Fruit fly (Drosophila melanogaster) whole organism, embryonic: Measurements from ENCODE around the gene syd.
A peak's percentile ranks its signal among the peaks of the same experiment; 100 is the strongest.

ENCODE experiments used
- Asciz ChIP-seq: fragments of 200-800 bp; sonication (Bioruptor generic); optimal IDR thresholded peaks from 2 replicates; lab custom pipeline; 2017; ENCODE audit warnings: missing biosample characterization, mild to moderate bottlenecking, missing genetic modification characterization, missing genetic modification reagents
- CG10267 ChIP-seq: fragments of 200-800 bp; sonication (Bioruptor generic); optimal IDR thresholded peaks from 2 replicates; lab custom pipeline; 2018; ENCODE audit warnings: missing biosample characterization, mild to moderate bottlenecking, missing genetic modification characterization, moderate library complexity
- CG10959 ChIP-seq: fragments of 200-800 bp; sonication (Bioruptor generic); IDR thresholded peaks from 2 replicates; pipeline ENCODE4 v1.3.6; 2022; ENCODE audit warnings: missing biosample characterization, missing genetic modification characterization
- CG11723 ChIP-seq: fragments of 200-800 bp; sonication (Bioruptor generic); optimal IDR thresholded peaks from 2 replicates; lab custom pipeline; 2017; ENCODE audit warnings: missing biosample characterization, mild to moderate bottlenecking, missing genetic modification characterization
- CG12659 ChIP-seq: fragments of 200-800 bp; sonication (Bioruptor generic); optimal IDR thresholded peaks from 3 replicates; lab custom pipeline; 2017; ENCODE audit warnings: mild to moderate bottlenecking, missing biosample characterization, missing genetic modification reagents, missing genetic modification characterization
- CG12942 ChIP-seq: fragments of 200-800 bp; sonication (Bioruptor generic); optimal IDR thresholded peaks from 3 replicates; lab custom pipeline; 2016; ENCODE audit warnings: missing biosample characterization, missing genetic modification characterization
- CG14050 ChIP-seq: fragments of 200-800 bp; sonication (Bioruptor generic); IDR thresholded peaks from 3 replicates; pipeline ENCODE4 v1.3.6; 2022; ENCODE audit warnings: missing biosample characterization, missing genetic modification characterization
- CG14860 ChIP-seq: fragments of 200-800 bp; sonication (Bioruptor generic); IDR thresholded peaks from 3 replicates; pipeline ENCODE4 v1.3.6; 2022; ENCODE audit warnings: missing biosample characterization, missing genetic modification characterization; ENCODE audit not compliant: partially characterized antibody
- CG15514 ChIP-seq: fragments of 200-800 bp; sonication (Bioruptor generic); optimal IDR thresholded peaks from 3 replicates; lab custom pipeline; 2017; ENCODE audit warnings: missing biosample characterization, missing genetic modification characterization, mild to moderate bottlenecking, moderate library complexity, missing genetic modification reagents
- CG17361 ChIP-seq: fragments of 200-800 bp; sonication (Bioruptor generic); IDR thresholded peaks from 3 replicates; pipeline ENCODE4 v1.3.6; 2022; ENCODE audit warnings: missing biosample characterization, missing genetic modification characterization
- CG17385 ChIP-seq: fragments of 200-800 bp; sonication (Bioruptor generic); optimal IDR thresholded peaks from 3 replicates; lab custom pipeline; 2018; ENCODE audit warnings: missing biosample characterization, mild to moderate bottlenecking, missing genetic modification characterization
- CG2120 ChIP-seq: fragments of 200-800 bp; sonication (Bioruptor generic); optimal IDR thresholded peaks from 3 replicates; lab custom pipeline; 2016; ENCODE audit warnings: missing biosample characterization, missing genetic modification characterization
- CG4282 ChIP-seq: fragments of 200-800 bp; sonication (Bioruptor generic); optimal IDR thresholded peaks from 2 replicates; lab custom pipeline; 2016; ENCODE audit warnings: missing biosample characterization, missing genetic modification characterization
- CG4360 ChIP-seq: fragments of 200-800 bp; sonication (Bioruptor generic); IDR thresholded peaks from 2 replicates; pipeline ENCODE4 v1.3.6; 2022; ENCODE audit warnings: missing biosample characterization, missing genetic modification characterization
- CG43689 ChIP-seq: fragments of 200-800 bp; sonication (Bioruptor generic); IDR thresholded peaks from 2 replicates; pipeline ENCODE4 v1.3.6; 2022; ENCODE audit warnings: missing biosample characterization, missing genetic modification characterization
- CG4854 ChIP-seq: fragments of 200-800 bp; sonication (Bioruptor generic); optimal IDR thresholded peaks from 2 replicates; lab custom pipeline; 2016; ENCODE audit warnings: missing biosample characterization, missing genetic modification characterization, inconsistent platforms
- CG6175 ChIP-seq: fragments of 200-800 bp; sonication (Bioruptor generic); IDR thresholded peaks from 3 replicates; pipeline ENCODE4 v1.3.6; 2022; ENCODE audit warnings: missing biosample characterization, missing genetic modification characterization
- CG6813 ChIP-seq: fragments of 200-800 bp; sonication (Bioruptor generic); optimal IDR thresholded peaks from 2 replicates; lab custom pipeline; 2017; ENCODE audit warnings: missing biosample characterization, missing genetic modification characterization, mild to moderate bottlenecking, moderate library complexity, missing genetic modification reagents
- CG7556 ChIP-seq: fragments of 200-800 bp; sonication (Bioruptor generic); optimal IDR thresholded peaks from 2 replicates; lab custom pipeline; 2017; ENCODE audit warnings: missing biosample characterization, mild to moderate bottlenecking, missing genetic modification characterization
- CG7786 ChIP-seq: fragments of 200-800 bp; sonication (Bioruptor generic); optimal IDR thresholded peaks from 2 replicates; lab custom pipeline; 2016; ENCODE audit warnings: missing biosample characterization, missing genetic modification characterization
- CG8089 ChIP-seq: fragments of 200-800 bp; sonication (Bioruptor generic); optimal IDR thresholded peaks from 3 replicates; lab custom pipeline; 2016; ENCODE audit warnings: missing biosample characterization, missing genetic modification characterization
- CG9817 ChIP-seq: fragments of 200-800 bp; sonication (Bioruptor generic); optimal IDR thresholded peaks from 2 replicates; lab custom pipeline; 2018; ENCODE audit warnings: missing biosample characterization, mild to moderate bottlenecking, missing genetic modification characterization, moderate library complexity
- CTCF ChIP-seq: fragments of 200-800 bp; sonication (Bioruptor generic); optimal IDR thresholded peaks from 2 replicates; lab custom pipeline; 2017; ENCODE audit warnings: missing biosample characterization, mild to moderate bottlenecking, missing genetic modification characterization, moderate library complexity
- Dip2 ChIP-seq: fragments of 200-800 bp; sonication (Bioruptor generic); IDR thresholded peaks from 2 replicates; pipeline ENCODE4 v1.3.6; 2022; ENCODE audit warnings: missing biosample characterization, missing genetic modification characterization
- E2f2 ChIP-seq: fragments of 200-800 bp; sonication (Bioruptor generic); IDR thresholded peaks from 2 replicates; pipeline ENCODE4 v1.3.6; 2022; ENCODE audit warnings: missing biosample characterization, missing genetic modification characterization
- Elba2 ChIP-seq: fragments of 200-800 bp; sonication (Bioruptor generic); optimal IDR thresholded peaks from 3 replicates; lab custom pipeline; 2016; ENCODE audit warnings: missing biosample characterization, missing genetic modification characterization
- HHEX ChIP-seq: fragments of 200-800 bp; sonication (Bioruptor generic); optimal IDR thresholded peaks from 3 replicates; lab custom pipeline; 2017; ENCODE audit warnings: missing biosample characterization, mild to moderate bottlenecking, missing genetic modification characterization, missing genetic modification reagents
- HmgD ChIP-seq: fragments of 200-800 bp; sonication (Bioruptor generic); optimal IDR thresholded peaks from 3 replicates; lab custom pipeline; 2016; ENCODE audit warnings: missing biosample characterization, missing genetic modification characterization
- Hmx ChIP-seq: fragments of 200-800 bp; sonication (Bioruptor generic); optimal IDR thresholded peaks from 2 replicates; lab custom pipeline; 2016; ENCODE audit warnings: missing biosample characterization, missing genetic modification characterization
- NFAT ChIP-seq: fragments of 200-800 bp; sonication (Bioruptor generic); IDR thresholded peaks from 2 replicates; pipeline ENCODE4 v1.3.6; 2022; ENCODE audit warnings: missing biosample characterization, missing genetic modification characterization
- Neu2 ChIP-seq: fragments of 200-800 bp; sonication (Bioruptor generic); optimal IDR thresholded peaks from 3 replicates; lab custom pipeline; 2016; ENCODE audit warnings: missing biosample characterization, missing genetic modification characterization, borderline replicate concordance
- NfI ChIP-seq: fragments of 200-800 bp; sonication (Bioruptor generic); optimal IDR thresholded peaks from 3 replicates; lab custom pipeline; 2018; ENCODE audit warnings: missing biosample characterization, mild to moderate bottlenecking, missing genetic modification characterization, moderate library complexity
- Ptx1 ChIP-seq: fragments of 200-800 bp; sonication (Bioruptor generic); IDR thresholded peaks from 2 replicates; pipeline ENCODE4 v1.3.6; 2022; ENCODE audit warnings: missing biosample characterization, missing genetic modification characterization
- Sox100B ChIP-seq: fragments of 200-800 bp; sonication (Bioruptor generic); optimal IDR thresholded peaks from 3 replicates; lab custom pipeline; 2018; ENCODE audit warnings: missing biosample characterization, mild to moderate bottlenecking, missing genetic modification characterization
- Tbp ChIP-seq: fragments of >200 bp; optimal IDR thresholded peaks from 2 replicates; lab custom pipeline; 2018; ENCODE audit warnings: missing biosample characterization, missing genetic modification characterization
- Trl ChIP-seq, 3 experiments: fragments of >200 bp in 2 of 3; fragments of 200-800 bp in 1 of 3; sonication (Bioruptor generic) in 1 of 3; optimal IDR thresholded peaks; 2 replicates in 1 of 3; 3 replicates in 2 of 3; lab custom pipeline; 2016 to 2017; ENCODE audit warnings: missing biosample characterization in 1 of 3, missing genetic modification characterization in 1 of 3
- Xrp1 ChIP-seq: fragments of 200-800 bp; sonication (Bioruptor generic); IDR thresholded peaks from 2 replicates; pipeline ENCODE4 v1.3.6; 2022; ENCODE audit warnings: missing biosample characterization, missing genetic modification characterization
- ac ChIP-seq: fragments of 200-800 bp; sonication (Bioruptor generic); optimal IDR thresholded peaks from 3 replicates; lab custom pipeline; 2017; ENCODE audit warnings: missing biosample characterization, mild to moderate bottlenecking, missing genetic modification characterization
- ato ChIP-seq: fragments of 200-800 bp; sonication (Bioruptor generic); IDR thresholded peaks from 2 replicates; pipeline ENCODE4 v1.3.6; 2022; ENCODE audit warnings: missing biosample characterization, missing genetic modification characterization; ENCODE audit not compliant: partially characterized antibody
- cad ChIP-seq: fragments of >200 bp; optimal IDR thresholded peaks from 2 replicates; lab custom pipeline; 2017; ENCODE audit warnings: missing biosample characterization, missing genetic modification characterization
- chinmo ChIP-seq: fragments of 200-800 bp; sonication (Bioruptor generic); IDR thresholded peaks from 4 replicates; pipeline ENCODE4 v1.3.6; 2022; ENCODE audit warnings: missing biosample characterization, missing genetic modification characterization; ENCODE audit not compliant: partially characterized antibody
- grau ChIP-seq: fragments of 200-800 bp; optimal IDR thresholded peaks from 3 replicates; lab custom pipeline; 2019; ENCODE audit warnings: missing biosample characterization, mild to moderate bottlenecking, missing genetic modification characterization, moderate library complexity
- h ChIP-seq: fragments of >200 bp; optimal IDR thresholded peaks from 2 replicates; lab custom pipeline; 2017
- hbn ChIP-seq: fragments of 200-800 bp; sonication (Bioruptor generic); IDR thresholded peaks from 2 replicates; pipeline ENCODE4 v1.3.6; 2022; ENCODE audit warnings: missing biosample characterization, missing genetic modification characterization; ENCODE audit not compliant: partially characterized antibody
- jigr1 ChIP-seq: fragments of 200-800 bp; sonication (Bioruptor generic); IDR thresholded peaks from 3 replicates; pipeline ENCODE4 v1.3.6; 2022; ENCODE audit warnings: missing biosample characterization, missing genetic modification characterization
- lbe ChIP-seq: fragments of 200-800 bp; sonication (Bioruptor generic); optimal IDR thresholded peaks from 2 replicates; lab custom pipeline; 2016; ENCODE audit warnings: missing biosample characterization, mild to moderate bottlenecking, missing genetic modification characterization
- odd ChIP-seq: fragments of 200-800 bp; sonication (Bioruptor generic); optimal IDR thresholded peaks from 2 replicates; lab custom pipeline; 2017; ENCODE audit warnings: missing biosample characterization, mild to moderate bottlenecking, missing genetic modification characterization
- pnt ChIP-seq: fragments of 200-800 bp; sonication (Bioruptor generic); optimal IDR thresholded peaks from 3 replicates; lab custom pipeline; 2016; ENCODE audit warnings: missing biosample characterization, missing genetic modification characterization
- pzg ChIP-seq: fragments of 200-800 bp; sonication (Bioruptor generic); optimal IDR thresholded peaks from 3 replicates; lab custom pipeline; 2018; ENCODE audit warnings: missing biosample characterization, mild to moderate bottlenecking, missing genetic modification characterization, moderate library complexity
- zen ChIP-seq: fragments of 200-800 bp; sonication (Bioruptor generic); optimal IDR thresholded peaks from 3 replicates; lab custom pipeline; 2018; ENCODE audit warnings: missing biosample characterization, mild to moderate bottlenecking, missing genetic modification characterization, moderate library complexity

The syd gene

DNA sequence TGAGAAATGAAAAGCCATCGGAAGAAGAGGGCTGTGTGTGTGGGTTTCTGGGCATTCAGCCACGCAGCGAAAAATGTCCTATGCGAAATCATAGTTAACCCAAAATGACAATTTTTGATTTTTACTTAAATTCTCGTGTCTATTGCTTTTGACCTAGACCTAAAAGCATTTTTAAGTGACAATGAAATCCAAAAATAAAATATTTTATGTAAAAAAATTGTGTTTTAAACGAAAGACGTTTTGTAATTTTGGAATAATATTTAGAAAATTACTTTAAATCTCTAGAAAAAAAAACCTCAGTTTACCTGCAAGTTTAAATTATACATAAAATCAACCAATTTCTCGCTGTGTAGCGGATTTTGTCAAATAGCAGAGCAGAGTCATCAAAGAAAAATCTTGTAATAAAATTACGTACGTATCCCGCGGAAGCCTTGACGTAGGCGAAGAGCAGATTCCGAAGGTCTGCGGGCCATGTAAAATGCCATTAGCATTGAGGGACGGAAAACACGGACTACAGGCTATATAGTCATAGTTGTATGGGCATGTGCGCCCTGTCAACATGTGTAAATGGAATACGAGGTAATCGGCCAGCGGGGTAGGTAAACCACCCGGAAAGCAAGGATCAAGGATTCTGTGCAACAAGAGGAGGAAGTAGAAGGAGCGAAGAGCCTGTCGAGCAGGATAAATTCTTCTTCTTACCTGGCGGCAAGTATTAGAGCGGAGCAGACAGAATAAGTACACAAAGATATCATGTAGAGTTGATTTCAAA, 26.0 kb downstream of the syd start:
- TF ChIP-seq CG12659 (peak; percentile 38), Neu2 (GFP tag; lab: Kevin White, UChicago) (no peak), CG14050 (GFP tag; lab: Robert Waterston, UW) (no peak), CG6175 (no peak), Ptx1 (peak; percentile 48), CG2120 (peak; percentile 41), pzg (GFP tag; lab: Kevin White, UChicago) (no peak), Hmx (no peak), E2f2 (peak; percentile 19; the same call in 1 of the 2 replicates), CG7556 (GFP tag; lab: Kevin White, UChicago) (peak; percentile 54), HmgD (GFP tag; lab: Kevin White, UChicago) (no peak), CG8089 (GFP tag; lab: Kevin White, UChicago) (no peak), Asciz (GFP tag; lab: Kevin White, UChicago) (no peak), NfI (peak; percentile 4), CG4282 (GFP tag; lab: Kevin White, UChicago) (no peak), ato (GFP tag; lab: Robert Waterston, UW) (no peak), CG17361 (GFP tag; lab: Robert Waterston, UW) (peak; percentile 55; the same call in 1 of the 3 replicates), Dip2 (GFP tag; lab: Robert Waterston, UW) (no peak), CG4854 (GFP tag; lab: Kevin White, UChicago) (no peak), Xrp1 (GFP tag; lab: Robert Waterston, UW) (no peak; the same call in 1 of the 2 replicates), HHEX (no peak), zen (tag; lab: Kevin White, UChicago) (peak; percentile 67), CG12942 (no peak), Elba2 (no peak), CG14860 (GFP tag; lab: Robert Waterston, UW) (no peak), CG11723 (GFP tag; lab: Kevin White, UChicago) (no peak), CG6813 (no peak), grau (tag; lab: Kevin White, UChicago) (peak; percentile 43), hbn (no peak), Tbp (no peak), CG7786 (GFP tag; lab: Kevin White, UChicago) (no peak), CTCF (no peak), h (lab: Kevin White, UChicago) (no peak), cad (GFP tag; lab: Kevin White, UChicago) (peak; percentile 47), CG10959 (GFP tag; lab: Robert Waterston, UW) (no peak), jigr1 (no peak), CG17385 (peak; percentile 53), lbe (GFP tag; lab: Kevin White, UChicago) (no peak), CG9817 (peak; percentile 19), pnt (GFP tag; lab: Kevin White, UChicago) (no peak), chinmo (GFP tag; lab: Robert Waterston, UW) (no peak), CG10267 (no peak), Sox100B (GFP tag; lab: Kevin White, UChicago) (peak; percentile 1), Trl (optimal IDR thresholded peaks at IDR 0.05; lab: Kevin White, UChicago) (no peak), Trl (GFP tag; optimal IDR thresholded peaks at IDR 0.05; lab: Kevin White, UChicago) (no peak), NFAT (0 out of 2 replicates have a peak, but pooled peaks have one; percentile 17), ac (no peak), odd (no peak), CG43689 (no peak), CG15514 (no peak), CG4360 (no peak)
